Worm (Caenorhabditis elegans): ENCODE data around the gene M05D6.3.

- TF ChIP-seq lsy-27 (tag; optimal IDR thresholded peaks at IDR 0.05; ENCODE audit: borderline replicate concordance, insufficient read depth) (no peak), C17E4.6 (GFP tag; IDR thresholded peaks at IDR 0.05) (no peak), dpl-1 (GFP tag; optimal IDR thresholded peaks at IDR 0.05) (no peak)
Measured at ce11 chrII:8451425-8451824, 24.1 kb upstream of the M05D6.3 start.
